Worm (Caenorhabditis elegans) whole organism, L1 larva: Measurements from ENCODE around the gene R53.5.
A peak's percentile ranks its signal among the peaks of the same experiment; 100 is the strongest.

Experiments used
- C16A3.4 ChIP-seq: fragments of 150-350 bp; optimal IDR thresholded peaks from 2 replicates; lab custom pipeline; 2014; ENCODE audit warnings: missing biosample characterization, missing genetic modification characterization
- C34B4.2 ChIP-seq: sonication (generic microtip); optimal IDR thresholded peaks from 2 replicates; lab custom pipeline; 2017; ENCODE audit warnings: mild to moderate bottlenecking, missing genetic modification characterization, missing compliant biosample characterization
- F16B12.6 ChIP-seq: fragments of 150-350 bp; optimal IDR thresholded peaks from 2 replicates; lab custom pipeline; 2014; ENCODE audit warnings: missing biosample characterization, missing genetic modification characterization
- aha-1 ChIP-seq: fragments of 150-350 bp; optimal IDR thresholded peaks from 2 replicates; lab custom pipeline; 2014; ENCODE audit warnings: missing biosample characterization, missing genetic modification characterization
- aly-2 ChIP-seq: fragments of 150-350 bp; optimal IDR thresholded peaks from 2 replicates; lab custom pipeline; 2014; ENCODE audit warnings: missing biosample characterization, missing genetic modification characterization
- ama-1 ChIP-seq: fragments of 150-350 bp; optimal IDR thresholded peaks from 2 replicates; lab custom pipeline; 2014
- blmp-1 ChIP-seq: fragments of 150-350 bp; optimal IDR thresholded peaks from 2 replicates; lab custom pipeline; 2014; ENCODE audit warnings: missing biosample characterization, missing genetic modification characterization
- ceh-8 ChIP-seq: fragments of 200-800 bp; sonication (Bioruptor generic); optimal IDR thresholded peaks from 2 replicates; lab custom pipeline; 2018; ENCODE audit warnings: mild to moderate bottlenecking, missing genetic modification characterization, moderate library complexity, missing compliant biosample characterization
- ceh-90 ChIP-seq: sonication (generic microtip); optimal IDR thresholded peaks from 2 replicates; lab custom pipeline; 2016; ENCODE audit warnings: missing genetic modification characterization, missing compliant biosample characterization
- ces-1 ChIP-seq: fragments of 150-350 bp; optimal IDR thresholded peaks from 2 replicates; lab custom pipeline; 2014; ENCODE audit warnings: missing biosample characterization, missing genetic modification reagents, missing genetic modification characterization
- efl-1 ChIP-seq, 4 experiments: fragments of 150-350 bp; optimal IDR thresholded peaks in 3 of 4; peaks in 1 of 4; 1 replicate in 1 of 4; 2 replicates in 3 of 4; lab custom pipeline; 2014; ENCODE audit warnings: missing biosample characterization in 2 of 4, missing genetic modification characterization in 2 of 4, missing genetic modification reagents in 2 of 4
- efl-3 ChIP-seq: fragments of 200-800 bp; sonication (Bioruptor generic); optimal IDR thresholded peaks from 2 replicates; lab custom pipeline; 2018; ENCODE audit warnings: mild to moderate bottlenecking, missing genetic modification characterization, missing compliant biosample characterization
- egl-13 ChIP-seq: sonication (generic microtip); optimal IDR thresholded peaks from 2 replicates; lab custom pipeline; 2016; ENCODE audit warnings: missing genotype, missing genetic modification reagents, missing genetic modification characterization, missing compliant biosample characterization
- elt-2 ChIP-seq: sonication (generic microtip); optimal IDR thresholded peaks from 2 replicates; lab custom pipeline; 2016; ENCODE audit warnings: missing genetic modification characterization, mild to moderate bottlenecking, inconsistent platforms, missing compliant biosample characterization, missing genetic modification reagents
- elt-3 ChIP-seq, 6 experiments: fragments of 150-350 bp in 1 of 6; sonication (generic microtip); optimal IDR thresholded peaks; 2 replicates each; lab custom pipeline; 2017 to 2018; ENCODE audit warnings: missing biosample characterization in 6 of 6, missing genetic modification characterization in 6 of 6, inconsistent platforms in 1 of 6
- ets-5 ChIP-seq: fragments of 200-800 bp; sonication (Bioruptor generic); IDR thresholded peaks from 2 replicates; pipeline ENCODE4 v1.3.6; 2022; ENCODE audit warnings: missing genetic modification characterization, missing compliant biosample characterization
- fkh-4 ChIP-seq: sonication (generic microtip); optimal IDR thresholded peaks from 2 replicates; lab custom pipeline; 2016; ENCODE audit warnings: missing compliant biosample characterization, missing genetic modification characterization, borderline replicate concordance
- fos-1 ChIP-seq: fragments of 150-350 bp; optimal IDR thresholded peaks from 2 replicates; lab custom pipeline; 2014; ENCODE audit warnings: missing biosample characterization, missing genetic modification characterization
- grh-1 ChIP-seq: fragments of 200-800 bp; sonication (Bioruptor generic); IDR thresholded peaks from 2 replicates; pipeline ENCODE4 v1.3.6; 2022; ENCODE audit warnings: missing genetic modification reagents, missing genetic modification characterization, missing compliant biosample characterization
- hlh-17 ChIP-seq: fragments of 200-800 bp; sonication (Bioruptor generic); optimal IDR thresholded peaks from 2 replicates; lab custom pipeline; 2018; ENCODE audit warnings: missing genetic modification characterization, mild to moderate bottlenecking, missing compliant biosample characterization, moderate library complexity, borderline replicate concordance
- hlh-4 ChIP-seq: sonication (generic microtip); optimal IDR thresholded peaks from 2 replicates; lab custom pipeline; 2016; ENCODE audit warnings: mild to moderate bottlenecking, missing genetic modification characterization, missing compliant biosample characterization
- hpl-2 ChIP-seq: fragments of 150-350 bp; optimal IDR thresholded peaks from 2 replicates; lab custom pipeline; 2014; ENCODE audit warnings: missing biosample characterization, missing genetic modification reagents, missing genetic modification characterization
- isw-1 ChIP-seq: fragments of 200-800 bp; sonication (Bioruptor generic); IDR thresholded peaks from 2 replicates; pipeline ENCODE4 v1.3.6; 2022; ENCODE audit warnings: missing genetic modification characterization, missing compliant biosample characterization
- jun-1 ChIP-seq: fragments of 150-350 bp; optimal IDR thresholded peaks from 2 replicates; lab custom pipeline; 2014; ENCODE audit warnings: missing biosample characterization, missing genetic modification reagents, missing genetic modification characterization
- lin-13 ChIP-seq: fragments of 150-350 bp; optimal IDR thresholded peaks from 2 replicates; lab custom pipeline; 2014; ENCODE audit warnings: missing biosample characterization, missing genetic modification reagents, missing genetic modification characterization
- lin-14 ChIP-seq: fragments of 200-800 bp; sonication (Bioruptor generic); optimal IDR thresholded peaks from 2 replicates; lab custom pipeline; 2018; ENCODE audit warnings: mild to moderate bottlenecking, missing genetic modification characterization, moderate library complexity, missing compliant biosample characterization
- lin-35 ChIP-seq, 2 experiments: fragments of 150-350 bp; optimal IDR thresholded peaks; 2 replicates each; lab custom pipeline; 2014; ENCODE audit warnings: missing biosample characterization in 2 of 2, missing genetic modification characterization in 2 of 2, missing genetic modification reagents in 2 of 2
- lir-3 ChIP-seq: sonication (generic microtip); optimal IDR thresholded peaks from 2 replicates; lab custom pipeline; 2016; ENCODE audit warnings: mild to moderate bottlenecking, missing genetic modification characterization, moderate library complexity, missing compliant biosample characterization; ENCODE audit not compliant: poor library complexity
- lsy-2 ChIP-seq, 2 experiments: fragments of 150-350 bp; optimal IDR thresholded peaks; 2 replicates each; lab custom pipeline; 2014; ENCODE audit warnings: missing biosample characterization in 2 of 2, missing genetic modification characterization in 2 of 2
- mdl-1 ChIP-seq, 2 experiments: fragments of 150-350 bp; optimal IDR thresholded peaks; 2 replicates each; lab custom pipeline; 2014 to 2017; ENCODE audit warnings: missing biosample characterization in 2 of 2, missing genetic modification characterization in 2 of 2, inconsistent platforms in 1 of 2
- mef-2 ChIP-seq: fragments of 150-350 bp; optimal IDR thresholded peaks from 2 replicates; lab custom pipeline; 2014; ENCODE audit warnings: missing biosample characterization, missing genetic modification characterization
- nhr-19 ChIP-seq: fragments of 200-800 bp; sonication (Bioruptor generic); conservative IDR thresholded peaks from 2 replicates; pipeline ENCODE4 v1.3.6; 2022; ENCODE audit warnings: missing genetic modification characterization, missing compliant biosample characterization
- nhr-20 ChIP-seq: sonication (generic microtip); optimal IDR thresholded peaks from 2 replicates; lab custom pipeline; 2016; ENCODE audit warnings: mild to moderate bottlenecking, missing genetic modification characterization, missing compliant biosample characterization
- nhr-237 ChIP-seq: fragments of 150-350 bp; optimal IDR thresholded peaks from 2 replicates; lab custom pipeline; 2014; ENCODE audit warnings: missing biosample characterization, missing genetic modification characterization
- nhr-28 ChIP-seq: fragments of 150-350 bp; optimal IDR thresholded peaks from 2 replicates; lab custom pipeline; 2014; ENCODE audit warnings: missing biosample characterization, missing genetic modification characterization
- nhr-47 ChIP-seq: sonication (generic microtip); optimal IDR thresholded peaks from 2 replicates; lab custom pipeline; 2016; ENCODE audit warnings: mild to moderate bottlenecking, missing genetic modification characterization, moderate library complexity, missing compliant biosample characterization
- nhr-71 ChIP-seq: sonication (generic microtip); optimal IDR thresholded peaks from 2 replicates; lab custom pipeline; 2016; ENCODE audit warnings: mild to moderate bottlenecking, missing genetic modification characterization, moderate library complexity, missing compliant biosample characterization
- nhr-77 ChIP-seq: fragments of 150-350 bp; optimal IDR thresholded peaks from 2 replicates; lab custom pipeline; 2014; ENCODE audit warnings: missing biosample characterization, missing genetic modification characterization
- nhr-85 ChIP-seq: sonication (generic microtip); peaks from one replicate; lab custom pipeline; 2016; ENCODE audit warnings: missing genetic modification characterization, inconsistent platforms, missing compliant biosample characterization
- nhr-90 ChIP-seq: sonication (generic microtip); optimal IDR thresholded peaks from 2 replicates; lab custom pipeline; 2016; ENCODE audit warnings: mild to moderate bottlenecking, missing genetic modification characterization, missing compliant biosample characterization; ENCODE audit not compliant: poor library complexity
- pag-3 ChIP-seq: sonication (generic microtip); optimal IDR thresholded peaks from 2 replicates; lab custom pipeline; 2017; ENCODE audit warnings: missing genetic modification characterization, mild to moderate bottlenecking, missing compliant biosample characterization, antibody characterized with exemption, borderline replicate concordance; ENCODE audit not compliant: insufficient read depth
- skn-1 ChIP-seq: fragments of 150-350 bp; optimal IDR thresholded peaks from 2 replicates; lab custom pipeline; 2014; ENCODE audit warnings: missing biosample characterization, missing genetic modification characterization
- snpc-4 ChIP-seq: fragments of 150-350 bp; optimal IDR thresholded peaks from 2 replicates; lab custom pipeline; 2014; ENCODE audit warnings: missing biosample characterization, missing genetic modification characterization
- sox-4 ChIP-seq: sonication (generic microtip); optimal IDR thresholded peaks from 2 replicates; lab custom pipeline; 2016; ENCODE audit warnings: missing genetic modification characterization, missing compliant biosample characterization
- sup-37 ChIP-seq: fragments of 200-800 bp; sonication (Bioruptor generic); optimal IDR thresholded peaks from 2 replicates; lab custom pipeline; 2018; ENCODE audit warnings: mild to moderate bottlenecking, missing genetic modification characterization, missing compliant biosample characterization
- tbx-2 ChIP-seq: sonication (generic microtip); optimal IDR thresholded peaks from 2 replicates; lab custom pipeline; 2016; ENCODE audit warnings: missing genetic modification characterization, missing compliant biosample characterization
- tlp-1 ChIP-seq: fragments of 150-350 bp; optimal IDR thresholded peaks from 2 replicates; lab custom pipeline; 2014; ENCODE audit warnings: missing biosample characterization, missing genetic modification characterization
- unc-30 ChIP-seq: sonication (generic microtip); optimal IDR thresholded peaks from 2 replicates; lab custom pipeline; 2017; ENCODE audit warnings: missing biosample characterization, missing genetic modification characterization
- unc-86 ChIP-seq: sonication (generic microtip); optimal IDR thresholded peaks from 2 replicates; lab custom pipeline; 2016; ENCODE audit warnings: missing genetic modification characterization, missing compliant biosample characterization
- unc-98 ChIP-seq: fragments of 200-800 bp; sonication (Bioruptor generic); IDR thresholded peaks from 2 replicates; pipeline ENCODE4 v1.3.6; 2022; ENCODE audit warnings: missing genetic modification characterization, missing compliant biosample characterization
- ztf-11 ChIP-seq, 2 experiments: sonication (generic microtip); optimal IDR thresholded peaks; 2 replicates each; lab custom pipeline; 2016 to 2017; ENCODE audit warnings: missing genetic modification characterization in 2 of 2, missing biosample characterization in 1 of 2, missing compliant biosample characterization in 1 of 2
- ztf-4 ChIP-seq: fragments of 150-350 bp; optimal IDR thresholded peaks from 2 replicates; lab custom pipeline; 2014; ENCODE audit warnings: missing biosample characterization, missing genetic modification characterization

Gene R53.5

DNA sequence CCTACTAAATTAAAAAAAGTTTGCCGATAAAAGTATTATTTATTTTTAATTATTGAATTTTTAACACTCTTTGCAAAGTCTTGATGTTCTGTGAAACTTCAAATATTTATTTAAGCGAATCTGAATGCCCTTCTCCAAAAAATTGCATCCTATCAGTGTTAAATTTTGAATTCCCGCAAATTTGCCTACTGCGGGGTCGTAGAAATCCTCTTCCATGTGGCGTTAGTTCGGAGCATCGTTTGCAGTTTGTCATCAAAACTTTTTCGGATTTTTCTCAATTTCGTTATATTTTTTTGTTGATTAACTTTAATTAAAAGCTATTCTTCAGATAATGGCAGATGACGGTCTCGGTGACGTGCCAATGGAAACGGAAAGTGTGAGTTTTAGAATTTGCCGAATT, 29.9 kb downstream of the R53.5 start, which contains the start of gene ufd-3:
TSS of gene ufd-3 (plus strand) at position 324 of the 400 bp plus-strand sequence.
- TF ChIP-seq ceh-8 (GFP tag; lab: Kevin White, UChicago) (peak; percentile 61), snpc-4 (tag; lab: Kevin White, UChicago) (peak; percentile 78), hlh-4 (tag; lab: Kevin White, UChicago) (peak; percentile 63), ceh-90 (tag; lab: Kevin White, UChicago) (peak; percentile 92), mef-2 (no peak), pag-3 (tag; lab: Kevin White, UChicago) (no peak), nhr-20 (peak; percentile 93), nhr-71 (tag; lab: Kevin White, UChicago) (peak; percentile 96), elt-3 (tag; optimal IDR thresholded peaks at IDR 0.05; lab: Kevin White, UChicago) (peak in 5 of 6 experiments; percentile 8 to 95 (median 49)), nhr-77 (peak; percentile 48), hpl-2 (GFP tag; lab: Kevin White, UChicago) (peak; percentile 12), isw-1 (peak; percentile 83), ets-5 (GFP tag; lab: Robert Waterston, UW) (no peak), tlp-1 (no peak), grh-1 (GFP tag; lab: Robert Waterston, UW) (peak; percentile 72; the same call in 1 of the 2 replicates), ces-1 (GFP tag; lab: Kevin White, UChicago) (no peak), ama-1 (lab: Kevin White, UChicago) (peak; percentile 15), sox-4 (tag; lab: Kevin White, UChicago) (peak; percentile 92), lin-13 (GFP tag; lab: Kevin White, UChicago) (peak; percentile 83), elt-2 (tag; lab: Kevin White, UChicago) (peak; percentile 55), fos-1 (tag; lab: Kevin White, UChicago) (peak; percentile 73), mdl-1 (tag; optimal IDR thresholded peaks at IDR 0.05; lab: Kevin White, UChicago) (peak in 1 of 2 experiments; percentile 78), nhr-19 (GFP tag; lab: Robert Waterston, UW) (peak; percentile 88), sup-37 (GFP tag; lab: Kevin White, UChicago) (peak; percentile 59), efl-3 (GFP tag; lab: Kevin White, UChicago) (no peak), nhr-85 (tag; lab: Kevin White, UChicago) (peak; percentile 95), skn-1 (tag; lab: Kevin White, UChicago) (peak; percentile 99), tbx-2 (peak; percentile 93), lin-35 (GFP tag; optimal IDR thresholded peaks at IDR 0.05; lab: Kevin White, UChicago) (peak; percentile 99), blmp-1 (tag; lab: Kevin White, UChicago) (peak; percentile 82), nhr-237 (tag; lab: Kevin White, UChicago) (peak; percentile 37), lin-14 (GFP tag; lab: Kevin White, UChicago) (peak; percentile 91), egl-13 (tag; lab: Kevin White, UChicago) (peak; percentile 92), C34B4.2 (no peak), aha-1 (tag; lab: Kevin White, UChicago) (no peak), nhr-90 (tag; lab: Kevin White, UChicago) (peak; percentile 93), unc-98 (GFP tag; lab: Robert Waterston, UW) (peak; percentile 86), C16A3.4 (tag; lab: Kevin White, UChicago) (peak; percentile 93), jun-1 (tag; lab: Kevin White, UChicago) (peak; percentile 68), aly-2 (tag; lab: Kevin White, UChicago) (peak; percentile 37), unc-30 (tag; lab: Kevin White, UChicago) (no peak), ztf-4 (tag; lab: Kevin White, UChicago) (peak; percentile 47), nhr-28 (tag; lab: Kevin White, UChicago) (no peak), fkh-4 (tag; lab: Kevin White, UChicago) (peak; percentile 90), ztf-11 (tag; optimal IDR thresholded peaks at IDR 0.05; lab: Kevin White, UChicago) (peak in 1 of 2 experiments; percentile 94), lsy-2 (tag; optimal IDR thresholded peaks at IDR 0.05; lab: Kevin White, UChicago) (peak; percentile 90 to 93), F16B12.6 (tag; lab: Kevin White, UChicago) (peak; percentile 59), lir-3 (peak; percentile 97), hlh-17 (GFP tag; lab: Kevin White, UChicago) (no peak), nhr-47 (tag; lab: Kevin White, UChicago) (peak; percentile 93), efl-1 (optimal IDR thresholded peaks at IDR 0.05; lab: Kevin White, UChicago) (peak; percentile 98 to 99), efl-1 (GFP tag; optimal IDR thresholded peaks at IDR 0.05 in 1 of 2; lab: Kevin White, UChicago) (peak; percentile 98 to 100), unc-86 (tag; lab: Kevin White, UChicago) (peak; percentile 85)
